Worm (Caenorhabditis elegans) whole organism, young adult: Measurements from ENCODE around the gene catp-2.

Source experiments
- B0019.2 ChIP-seq: fragments of 200-800 bp; sonication (Bioruptor generic); conservative IDR thresholded peaks from 2 replicates; pipeline ENCODE4 v1.3.6; 2022; ENCODE audit warnings: missing genetic modification reagents, missing genetic modification characterization, missing compliant biosample characterization
- B0035.1 ChIP-seq: sonication (generic microtip); optimal IDR thresholded peaks from 2 replicates; lab custom pipeline; 2016; ENCODE audit warnings: missing genetic modification characterization, mild to moderate bottlenecking, missing compliant biosample characterization, missing genotype, missing genetic modification reagents
- B0336.3 ChIP-seq: fragments of 200-800 bp; sonication (Bioruptor generic); IDR thresholded peaks from 2 replicates; pipeline ENCODE4 v1.3.6; 2022; ENCODE audit warnings: missing genetic modification characterization, missing compliant biosample characterization
- F22D6.2 ChIP-seq: sonication (generic microtip); optimal IDR thresholded peaks from 2 replicates; lab custom pipeline; 2016; ENCODE audit warnings: mild to moderate bottlenecking, missing genetic modification characterization, missing compliant biosample characterization
- F33H1.4 ChIP-seq: fragments of 200-800 bp; sonication (Bioruptor generic); IDR thresholded peaks from 2 replicates; pipeline ENCODE4 v1.3.6; 2022; ENCODE audit warnings: missing genetic modification reagents, missing genetic modification characterization, missing compliant biosample characterization
- F37B4.10 ChIP-seq: fragments of 200-800 bp; sonication (Bioruptor generic); IDR thresholded peaks from 2 replicates; pipeline ENCODE4 v1.3.6; 2022; ENCODE audit warnings: missing genetic modification characterization, missing compliant biosample characterization
- F55B11.4 ChIP-seq: sonication (generic microtip); optimal IDR thresholded peaks from 2 replicates; lab custom pipeline; 2016; ENCODE audit warnings: missing compliant biosample characterization, missing genetic modification characterization, borderline replicate concordance; ENCODE audit not compliant: insufficient read depth
- F57C9.4 ChIP-seq: sonication (generic microtip); optimal IDR thresholded peaks from 2 replicates; lab custom pipeline; 2017; ENCODE audit warnings: mild to moderate bottlenecking, missing genetic modification characterization, missing compliant biosample characterization
- K12H6.12 ChIP-seq: fragments of 200-800 bp; sonication (Bioruptor generic); optimal IDR thresholded peaks from 2 replicates; lab custom pipeline; 2018; ENCODE audit warnings: mild to moderate bottlenecking, missing genetic modification characterization, missing compliant biosample characterization
- Y53G8AR.9 ChIP-seq: fragments of 200-800 bp; sonication (Bioruptor generic); conservative IDR thresholded peaks from 2 replicates; pipeline ENCODE4 v1.3.6; 2022; ENCODE audit warnings: missing genetic modification reagents, missing genetic modification characterization, missing compliant biosample characterization
- Y67H2A.10 ChIP-seq: fragments of 200-800 bp; sonication (Bioruptor generic); conservative IDR thresholded peaks from 2 replicates; pipeline ENCODE4 v1.3.6; 2022; ENCODE audit warnings: missing genetic modification reagents, missing genetic modification characterization, missing compliant biosample characterization
- Y95B8A.8 ChIP-seq: fragments of 200-800 bp; sonication (Bioruptor generic); IDR thresholded peaks from 2 replicates; pipeline ENCODE4 v1.3.6; 2022; ENCODE audit warnings: missing genetic modification reagents, missing genetic modification characterization, missing compliant biosample characterization
- ZK185.1 ChIP-seq: sonication (generic microtip); optimal IDR thresholded peaks from 2 replicates; lab custom pipeline; 2016; ENCODE audit warnings: mild to moderate bottlenecking, missing genetic modification characterization, missing compliant biosample characterization; ENCODE audit not compliant: poor library complexity, severe bottlenecking
- aptf-3 ChIP-seq: fragments of 200-800 bp; sonication (Bioruptor generic); IDR thresholded peaks from 2 replicates; pipeline ENCODE4 v1.3.6; 2022; ENCODE audit warnings: missing genetic modification characterization, missing compliant biosample characterization
- atf-7 ChIP-seq: sonication (generic microtip); optimal IDR thresholded peaks from 2 replicates; lab custom pipeline; 2017; ENCODE audit warnings: mild to moderate bottlenecking, missing genetic modification characterization, missing compliant biosample characterization
- attf-5 ChIP-seq: fragments of 200-800 bp; sonication (Bioruptor generic); optimal IDR thresholded peaks from 2 replicates; lab custom pipeline; 2018; ENCODE audit warnings: mild to moderate bottlenecking, missing genetic modification characterization, missing compliant biosample characterization
- ccch-3 ChIP-seq: fragments of 200-800 bp; sonication (Bioruptor generic); optimal IDR thresholded peaks from 2 replicates; lab custom pipeline; 2018; ENCODE audit warnings: mild to moderate bottlenecking, missing genetic modification characterization, missing compliant biosample characterization
- ceh-27 ChIP-seq: fragments of 200-800 bp; sonication (Bioruptor generic); optimal IDR thresholded peaks from 2 replicates; lab custom pipeline; 2018; ENCODE audit warnings: mild to moderate bottlenecking, missing genetic modification characterization, moderate library complexity, missing compliant biosample characterization
- ceh-58 ChIP-seq: fragments of 200-800 bp; sonication (Bioruptor generic); IDR thresholded peaks from 2 replicates; pipeline ENCODE4 v1.3.6; 2022; ENCODE audit warnings: missing genetic modification characterization, missing compliant biosample characterization
- ceh-79 ChIP-seq: sonication (generic microtip); optimal IDR thresholded peaks from 2 replicates; lab custom pipeline; 2017; ENCODE audit warnings: mild to moderate bottlenecking, missing genetic modification characterization, missing compliant biosample characterization
- dpff-1 ChIP-seq: sonication (generic microtip); optimal IDR thresholded peaks from 2 replicates; lab custom pipeline; 2017; ENCODE audit warnings: mild to moderate bottlenecking, missing genetic modification characterization, missing compliant biosample characterization
- dpl-1 ChIP-seq: fragments of 150-350 bp; optimal IDR thresholded peaks from 2 replicates; lab custom pipeline; 2014; ENCODE audit warnings: missing biosample characterization, missing genetic modification reagents, missing genetic modification characterization
- egl-44 ChIP-seq: fragments of 200-800 bp; sonication (Bioruptor generic); IDR thresholded peaks from 2 replicates; pipeline ENCODE4 v1.3.6; 2022; ENCODE audit warnings: missing genetic modification reagents, missing genetic modification characterization, missing compliant biosample characterization
- egrh-3 ChIP-seq: fragments of 200-800 bp; sonication (Bioruptor generic); IDR thresholded peaks from 2 replicates; pipeline ENCODE4 v1.3.6; 2022; ENCODE audit warnings: missing genetic modification reagents, missing genetic modification characterization, missing compliant biosample characterization
- fkh-3 ChIP-seq: sonication (generic microtip); optimal IDR thresholded peaks from 2 replicates; lab custom pipeline; 2016; ENCODE audit warnings: mild to moderate bottlenecking, missing genetic modification characterization, missing compliant biosample characterization
- hmg-1.2 ChIP-seq: fragments of 200-800 bp; sonication (Bioruptor generic); IDR thresholded peaks from 2 replicates; pipeline ENCODE4 v1.3.6; 2022; ENCODE audit warnings: missing genetic modification reagents, missing genetic modification characterization, missing compliant biosample characterization
- hsf-1 ChIP-seq: fragments of 200-800 bp; sonication (Bioruptor generic); IDR thresholded peaks from 2 replicates; pipeline ENCODE4 v1.3.6; 2022; ENCODE audit warnings: missing genetic modification reagents, missing genetic modification characterization, missing compliant biosample characterization
- lin-35 ChIP-seq, 3 experiments: fragments of 150-350 bp in 2 of 3; sonication (generic microtip) in 1 of 3; optimal IDR thresholded peaks; 2 replicates each; lab custom pipeline; 2014 to 2018; ENCODE audit warnings: missing biosample characterization in 3 of 3, missing genetic modification characterization in 3 of 3, missing genetic modification reagents in 3 of 3
- madf-6 ChIP-seq: fragments of 200-800 bp; sonication (Bioruptor generic); IDR thresholded peaks from 2 replicates; pipeline ENCODE4 v1.3.6; 2022; ENCODE audit warnings: missing genetic modification reagents, missing genetic modification characterization, missing compliant biosample characterization
- madf-8 ChIP-seq: fragments of 200-800 bp; sonication (Bioruptor generic); conservative IDR thresholded peaks from 2 replicates; pipeline ENCODE4 v1.3.6; 2022; ENCODE audit warnings: missing genetic modification reagents, missing genetic modification characterization, missing compliant biosample characterization
- mel-28 ChIP-seq: sonication (generic microtip); optimal IDR thresholded peaks from 2 replicates; lab custom pipeline; 2016; ENCODE audit warnings: borderline replicate concordance, mild to moderate bottlenecking, missing genetic modification characterization, missing compliant biosample characterization
- nfya-2 ChIP-seq: fragments of 200-800 bp; sonication (Bioruptor generic); IDR thresholded peaks from 2 replicates; pipeline ENCODE4 v1.3.6; 2022; ENCODE audit warnings: missing genetic modification reagents, missing genetic modification characterization, missing compliant biosample characterization
- nhr-120 ChIP-seq: fragments of 200-800 bp; sonication (Bioruptor generic); IDR thresholded peaks from 2 replicates; pipeline ENCODE4 v1.3.6; 2022; ENCODE audit warnings: missing genetic modification characterization, missing compliant biosample characterization
- nhr-27 ChIP-seq: fragments of 200-800 bp; sonication (Bioruptor generic); optimal IDR thresholded peaks from 2 replicates; lab custom pipeline; 2018; ENCODE audit warnings: mild to moderate bottlenecking, missing genetic modification characterization, moderate library complexity, missing compliant biosample characterization
- nhr-90 ChIP-seq: sonication (generic microtip); optimal IDR thresholded peaks from 2 replicates; lab custom pipeline; 2016; ENCODE audit warnings: missing genotype, mild to moderate bottlenecking, missing genetic modification characterization, missing compliant biosample characterization
- pbrm-1 ChIP-seq: fragments of 200-800 bp; sonication (Bioruptor generic); IDR thresholded peaks from 2 replicates; pipeline ENCODE4 v1.3.6; 2022; ENCODE audit warnings: missing genetic modification reagents, missing genetic modification characterization, missing compliant biosample characterization
- rcor-1 ChIP-seq: fragments of 200-800 bp; sonication (Bioruptor generic); IDR thresholded peaks from 2 replicates; pipeline ENCODE4 v1.3.6; 2022; ENCODE audit warnings: missing genetic modification reagents, missing genetic modification characterization, missing compliant biosample characterization
- rec-8 ChIP-seq, 2 experiments: sonication (generic microtip); optimal IDR thresholded peaks; 2 replicates each; lab custom pipeline; 2016; ENCODE audit warnings: mild to moderate bottlenecking in 2 of 2, missing genetic modification characterization in 2 of 2, missing genetic modification reagents in 2 of 2, missing genotype in 2 of 2, missing biosample characterization in 1 of 2, missing compliant biosample characterization in 1 of 2, moderate library complexity in 1 of 2
- repo-1 ChIP-seq: sonication (generic microtip); optimal IDR thresholded peaks from 2 replicates; lab custom pipeline; 2017; ENCODE audit warnings: mild to moderate bottlenecking, missing genetic modification characterization, missing compliant biosample characterization
- rpc-1 ChIP-seq, 2 experiments: fragments of 150-350 bp in 1 of 2; sonication (generic microtip) in 1 of 2; optimal IDR thresholded peaks; 2 replicates each; lab custom pipeline; 2014 to 2018; ENCODE audit warnings: missing biosample characterization in 1 of 2, missing genetic modification characterization in 1 of 2, missing genetic modification reagents in 1 of 2, missing genotype in 1 of 2
- snpc-1.1 ChIP-seq: sonication (generic microtip); optimal IDR thresholded peaks from 2 replicates; lab custom pipeline; 2017; ENCODE audit warnings: missing genetic modification characterization, mild to moderate bottlenecking, missing compliant biosample characterization, antibody characterized with exemption, moderate library complexity, missing genotype, missing genetic modification reagents; ENCODE audit not compliant: insufficient read depth
- snpc-3.4 ChIP-seq: sonication (generic microtip); optimal IDR thresholded peaks from 2 replicates; lab custom pipeline; 2017; ENCODE audit warnings: missing genetic modification characterization, mild to moderate bottlenecking, missing compliant biosample characterization, antibody characterized with exemption, moderate library complexity, missing genotype, missing genetic modification reagents
- snpc-4 ChIP-seq, 5 experiments: fragments of 150-350 bp in 1 of 5; sonication (generic microtip) in 4 of 5; optimal IDR thresholded peaks; 2 replicates each; lab custom pipeline; 2014 to 2018; ENCODE audit warnings: missing genetic modification characterization in 5 of 5, missing biosample characterization in 3 of 5, antibody characterized with exemption in 2 of 5, mild to moderate bottlenecking in 2 of 5, missing compliant biosample characterization in 2 of 5, missing genotype in 2 of 5, moderate library complexity in 2 of 5, missing genetic modification reagents in 1 of 5
- sptf-2 ChIP-seq: fragments of 200-800 bp; sonication (Bioruptor generic); optimal IDR thresholded peaks from 2 replicates; lab custom pipeline; 2018; ENCODE audit warnings: mild to moderate bottlenecking, missing genetic modification characterization, missing compliant biosample characterization
- unc-62 ChIP-seq: fragments of 150-350 bp; optimal IDR thresholded peaks from 2 replicates; lab custom pipeline; 2014; ENCODE audit warnings: missing biosample characterization, missing genetic modification reagents, missing genetic modification characterization
- ztf-18 ChIP-seq: sonication (generic microtip); optimal IDR thresholded peaks from 2 replicates; lab custom pipeline; 2016; ENCODE audit warnings: missing genotype, mild to moderate bottlenecking, missing genetic modification characterization, missing compliant biosample characterization
- ztf-22 ChIP-seq: fragments of 200-800 bp; sonication (Bioruptor generic); optimal IDR thresholded peaks from 2 replicates; lab custom pipeline; 2018; ENCODE audit warnings: mild to moderate bottlenecking, missing genetic modification characterization, moderate library complexity, missing compliant biosample characterization

Gene catp-2

ce11 chrV:4891305-4891704 is 43.2 kb upstream of the catp-2 start (continued):
- TF ChIP-seq rec-8 (tag; optimal IDR thresholded peaks at IDR 0.05; lab: Kevin White, UChicago): no peak
- no peak for TF ChIP-seq ZK185.1 (tag; lab: Kevin White, UChicago)
- TF ChIP-seq nhr-27 (tag; lab: Kevin White, UChicago): no peak
- no peak for TF ChIP-seq nhr-120 (GFP tag; lab: Robert Waterston, UW)
- no peak for TF ChIP-seq Y67H2A.10
- TF ChIP-seq ceh-58: 0 out of 2 replicates have a peak, but pooled peaks have one; percentile 15
- TF ChIP-seq B0336.3 (GFP tag; lab: Robert Waterston, UW): peak; percentile 84
- no peak for TF ChIP-seq dpl-1 (GFP tag; lab: Kevin White, UChicago)
- TF ChIP-seq snpc-1.1: no peak
- TF ChIP-seq nfya-2 (GFP tag; lab: Robert Waterston, UW): no peak
- no peak for TF ChIP-seq K12H6.12 (tag; lab: Kevin White, UChicago)
- no peak for TF ChIP-seq F37B4.10 (GFP tag; lab: Robert Waterston, UW)
- TF ChIP-seq nhr-90 (tag; lab: Kevin White, UChicago): no peak
- peak; percentile 77 for TF ChIP-seq hsf-1 (GFP tag; lab: Robert Waterston, UW)
- peak; percentile 83 for TF ChIP-seq Y53G8AR.9 (GFP tag; lab: Robert Waterston, UW)
- TF ChIP-seq dpff-1 (tag; lab: Kevin White, UChicago): no peak
- TF ChIP-seq rcor-1 (GFP tag; lab: Robert Waterston, UW): peak; percentile 52; the same call in 1 of the 2 replicates
- no peak for TF ChIP-seq attf-5 (GFP tag; lab: Kevin White, UChicago)
- no peak for TF ChIP-seq egrh-3
- no peak for TF ChIP-seq mel-28
- no peak for TF ChIP-seq sptf-2
- TF ChIP-seq aptf-3 (GFP tag; lab: Robert Waterston, UW): peak; percentile 6; the same call in 1 of the 2 replicates
- peak; percentile 62; the same call in 1 of the 2 replicates for TF ChIP-seq pbrm-1
- TF ChIP-seq B0019.2: no peak
- TF ChIP-seq egl-44 (GFP tag; lab: Robert Waterston, UW): no peak
- TF ChIP-seq madf-6: peak; percentile 84
- no peak for TF ChIP-seq F57C9.4 (tag; lab: Kevin White, UChicago)
- no peak for TF ChIP-seq repo-1 (tag; lab: Kevin White, UChicago)
- peak; percentile 51 for TF ChIP-seq snpc-3.4 (tag; lab: Kevin White, UChicago)
- TF ChIP-seq hmg-1.2 (GFP tag; lab: Robert Waterston, UW): no peak
- TF ChIP-seq unc-62 (GFP tag; lab: Kevin White, UChicago): no peak
- TF ChIP-seq F55B11.4 (tag; lab: Kevin White, UChicago): no peak
- no peak for TF ChIP-seq F22D6.2 (tag; lab: Kevin White, UChicago)
- no peak for TF ChIP-seq B0035.1 (tag; lab: Kevin White, UChicago)
- TF ChIP-seq madf-8 (GFP tag; lab: Robert Waterston, UW): peak; percentile 53
- no peak for TF ChIP-seq ccch-3 (GFP tag; lab: Kevin White, UChicago)
- TF ChIP-seq ztf-22 (GFP tag; lab: Kevin White, UChicago): no peak
- TF ChIP-seq lin-35 (GFP tag; optimal IDR thresholded peaks at IDR 0.05; lab: Kevin White, UChicago): peak in 1 of 3 experiments; percentile 7
- TF ChIP-seq ztf-18 (tag; lab: Kevin White, UChicago): no peak
- no peak for TF ChIP-seq ceh-79 (tag; lab: Kevin White, UChicago)
- no peak for TF ChIP-seq atf-7 (tag; lab: Kevin White, UChicago)
- peak; percentile 45 for TF ChIP-seq F33H1.4 (GFP tag; lab: Robert Waterston, UW)
- TF ChIP-seq fkh-3: no peak
- no peak for TF ChIP-seq ceh-27
- TF ChIP-seq rpc-1 (optimal IDR thresholded peaks at IDR 0.05; lab: Kevin White, UChicago): no peak
- no peak for TF ChIP-seq rpc-1 (tag; optimal IDR thresholded peaks at IDR 0.05; lab: Kevin White, UChicago)
- TF ChIP-seq snpc-4 (GFP tag; optimal IDR thresholded peaks at IDR 0.05; lab: Kevin White, UChicago): no peak
- TF ChIP-seq snpc-4 (tag; optimal IDR thresholded peaks at IDR 0.05; lab: Kevin White, UChicago): peak in 2 of 4 experiments; percentile 6 to 31
- no peak for TF ChIP-seq Y95B8A.8
